Worm (Caenorhabditis elegans) whole organism, L2 larva: ENCODE measurements around the gene C52E2.3.

Source experiments
- ceh-16 ChIP-seq: fragments of 150-350 bp; optimal IDR thresholded peaks from 2 replicates; lab custom pipeline; 2014; ENCODE audit warnings: missing biosample characterization, missing genetic modification characterization
- dmd-4 ChIP-seq: sonication (generic microtip); optimal IDR thresholded peaks from 2 replicates; lab custom pipeline; 2017; ENCODE audit warnings: missing biosample characterization, missing genetic modification characterization
- egl-27 ChIP-seq: sonication (generic microtip); optimal IDR thresholded peaks from 3 replicates; lab custom pipeline; 2017; ENCODE audit warnings: missing biosample characterization, missing genetic modification reagents, missing genetic modification characterization
- elt-3 ChIP-seq: sonication (generic microtip); optimal IDR thresholded peaks from 2 replicates; lab custom pipeline; 2017; ENCODE audit warnings: missing biosample characterization, missing genetic modification characterization
- fos-1 ChIP-seq: fragments of 150-350 bp; optimal IDR thresholded peaks from 2 replicates; lab custom pipeline; 2014; ENCODE audit warnings: missing biosample characterization, missing genetic modification characterization
- lin-39 ChIP-seq: fragments of 150-350 bp; optimal IDR thresholded peaks from 2 replicates; lab custom pipeline; 2014; ENCODE audit warnings: missing biosample characterization, missing genetic modification reagents, missing genetic modification characterization
- lsy-2 ChIP-seq, 2 experiments: fragments of 150-350 bp in 1 of 2; sonication (generic microtip) in 1 of 2; optimal IDR thresholded peaks; 2 replicates each; lab custom pipeline; 2014 to 2017; ENCODE audit warnings: missing biosample characterization in 2 of 2, missing genetic modification characterization in 2 of 2
- nhr-25 ChIP-seq: fragments of 150-350 bp; sonication (generic microtip); optimal IDR thresholded peaks from 3 replicates; lab custom pipeline; 2014; ENCODE audit warnings: missing biosample characterization, missing genetic modification characterization
- sem-4 ChIP-seq: fragments of 150-350 bp; optimal IDR thresholded peaks from 2 replicates; lab custom pipeline; 2014; ENCODE audit warnings: missing biosample characterization, missing genetic modification reagents, missing genetic modification characterization
- sma-9 ChIP-seq, 2 experiments: fragments of 150-350 bp in 1 of 2; sonication (generic microtip) in 1 of 2; optimal IDR thresholded peaks; 2 replicates each; lab custom pipeline; 2014 to 2016; ENCODE audit warnings: missing genetic modification characterization in 2 of 2, mild to moderate bottlenecking in 1 of 2, missing biosample characterization in 1 of 2, missing compliant biosample characterization in 1 of 2, missing genetic modification reagents in 1 of 2, moderate library complexity in 1 of 2
- zag-1 ChIP-seq: fragments of 150-350 bp; optimal IDR thresholded peaks from 2 replicates; lab custom pipeline; 2014; ENCODE audit warnings: missing biosample characterization, missing genetic modification characterization
- ztf-4 ChIP-seq: fragments of 150-350 bp; optimal IDR thresholded peaks from 2 replicates; lab custom pipeline; 2014; ENCODE audit warnings: missing biosample characterization, missing genetic modification characterization

DNA sequence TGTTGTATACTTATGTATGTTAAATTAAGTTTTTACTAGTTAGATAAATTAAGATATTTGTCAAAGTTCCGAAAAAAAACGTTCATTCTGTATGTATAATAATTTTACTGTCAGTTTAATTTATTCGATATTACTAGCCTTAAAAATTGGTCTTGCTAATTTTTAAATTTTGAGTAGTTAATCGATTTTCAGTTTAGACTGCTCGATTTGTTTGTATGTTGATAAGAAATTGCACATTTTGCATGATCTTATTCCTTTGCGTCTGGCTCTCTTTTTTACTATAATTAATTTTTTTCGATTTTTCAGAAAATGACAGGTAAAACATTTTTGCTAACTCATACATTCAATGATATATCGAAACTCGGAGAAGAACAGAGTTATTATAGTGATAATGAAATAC, 48.9 kb downstream of the C52E2.3 start, which contains the start of gene math-24:
- TF ChIP-seq dmd-4 (tag; lab: Kevin White, UChicago) (no peak), sma-9 (GFP tag; optimal IDR thresholded peaks at IDR 0.05; lab: Kevin White, UChicago) (no peak), sma-9 (tag; optimal IDR thresholded peaks at IDR 0.05; lab: Kevin White, UChicago) (no peak), lsy-2 (tag; optimal IDR thresholded peaks at IDR 0.05; lab: Kevin White, UChicago) (no peak), egl-27 (no peak), nhr-25 (no peak), elt-3 (tag; lab: Kevin White, UChicago) (no peak), fos-1 (tag; lab: Kevin White, UChicago) (no peak), ztf-4 (tag; lab: Kevin White, UChicago) (no peak), ceh-16 (tag; lab: Kevin White, UChicago) (no peak), zag-1 (tag; lab: Kevin White, UChicago) (no peak), sem-4 (no peak), lin-39 (tag; lab: Kevin White, UChicago) (no peak)
